Worm (Caenorhabditis elegans): ENCODE data around the gene srx-115.

srx-115 gene

ce11 chrV:8767493-8767892 is 4.2 kb upstream of the srx-115 start:
- TF ChIP-seq ref-2 (tag; optimal IDR thresholded peaks at IDR 0.05): no peak
- TF ChIP-seq elt-2 (tag; optimal IDR thresholded peaks at IDR 0.05): peak; percentile 61

- peak; percentile 99 for TF ChIP-seq elt-2 (tag; optimal IDR thresholded peaks at IDR 0.05)
- no peak for TF ChIP-seq ttx-3 (tag; optimal IDR thresholded peaks at IDR 0.05)
- TF ChIP-seq pqm-1 (tag; optimal IDR thresholded peaks at IDR 0.05): peak; percentile 75
Measured at ce11 chrV:8768481-8768959, 3.2 kb upstream of the srx-115 start, which contains the start of gene B0507.3. B0507.3 (plus strand) TSS chrV:8768909.

- TF ChIP-seq ceh-19 (GFP tag; optimal IDR thresholded peaks at IDR 0.05): no peak
- TF ChIP-seq fax-1 (tag; optimal IDR thresholded peaks at IDR 0.05): no peak
- TF ChIP-seq hlh-15 (tag; optimal IDR thresholded peaks at IDR 0.05): no peak
- TF ChIP-seq elt-2 (tag; optimal IDR thresholded peaks at IDR 0.05): peak; percentile 14
Measured at ce11 chrV:8769154-8769553, 2.5 kb upstream of the srx-115 start.

- TF ChIP-seq unc-42 (tag; optimal IDR thresholded peaks at IDR 0.05) (peak; percentile 61), sdc-2 (tag; optimal IDR thresholded peaks at IDR 0.05) (no peak)
Measured at ce11 chrV:8773826-8774382, 2.2 kb downstream of the srx-115 start, which contains the start of gene B0507.2. B0507.2 (plus strand) TSS chrV:8774332.

ce11 chrV:8776270-8776669 is 4.6 kb downstream of the srx-115 start, which contains the start of gene B0507.1:
B0507.1 (plus strand) TSS chrV:8776570.
- TF ChIP-seq pqm-1 (tag; optimal IDR thresholded peaks at IDR 0.05) (no peak), zip-5 (tag; optimal IDR thresholded peaks at IDR 0.05) (no peak), lin-11 (tag; optimal IDR thresholded peaks at IDR 0.05) (no peak), sox-4 (tag; optimal IDR thresholded peaks at IDR 0.05) (no peak), ceh-9 (tag; optimal IDR thresholded peaks at IDR 0.05) (no peak), unc-86 (tag; optimal IDR thresholded peaks at IDR 0.05) (no peak), unc-3 (GFP tag; conservative IDR thresholded peaks at IDR 0.05) (no peak), unc-3 (tag; optimal IDR thresholded peaks at IDR 0.05) (no peak), ceh-45 (GFP tag; IDR thresholded peaks at IDR 0.05) (no peak)

- peak; percentile 88 for TF ChIP-seq elt-2 (tag; optimal IDR thresholded peaks at IDR 0.05)
- TF ChIP-seq ceh-2 (tag; optimal IDR thresholded peaks at IDR 0.05): no peak
Measured at ce11 chrV:8781164-8781563, 9.5 kb downstream of the srx-115 start.

ce11 chrV:8782112-8782511 is 10.4 kb downstream of the srx-115 start:
- TF ChIP-seq hlh-30 (tag; optimal IDR thresholded peaks at IDR 0.05; ENCODE audit: insufficient read depth) (no peak), unc-55 (GFP tag; optimal IDR thresholded peaks at IDR 0.05) (no peak), ceh-48 (tag; optimal IDR thresholded peaks at IDR 0.05) (no peak), sdc-2 (tag; optimal IDR thresholded peaks at IDR 0.05) (no peak), ceh-31 (tag; optimal IDR thresholded peaks at IDR 0.05) (no peak), fkh-10 (GFP tag; optimal IDR thresholded peaks at IDR 0.05) (no peak), npax-4 (tag; optimal IDR thresholded peaks at IDR 0.05) (no peak), ceh-30 (tag; optimal IDR thresholded peaks at IDR 0.05) (no peak), hlh-15 (tag; optimal IDR thresholded peaks at IDR 0.05) (no peak), ceh-22 (tag; optimal IDR thresholded peaks at IDR 0.05) (no peak), unc-3 (GFP tag; conservative IDR thresholded peaks at IDR 0.05) (no peak), unc-3 (tag; optimal IDR thresholded peaks at IDR 0.05) (no peak), K02D7.2 (tag; optimal IDR thresholded peaks at IDR 0.05) (no peak), dmd-4 (tag; optimal IDR thresholded peaks at IDR 0.05; ENCODE audit: borderline replicate concordance) (no peak), F13H6.1 (tag; optimal IDR thresholded peaks at IDR 0.05) (no peak), unc-42 (tag; optimal IDR thresholded peaks at IDR 0.05) (no peak), hlh-8 (tag; optimal IDR thresholded peaks at IDR 0.05) (no peak), ceh-18 (tag; optimal IDR thresholded peaks at IDR 0.05) (no peak), ceh-9 (tag; optimal IDR thresholded peaks at IDR 0.05) (no peak), T23F11.4 (GFP tag; optimal IDR thresholded peaks at IDR 0.05) (no peak)
